Fruit fly (Drosophila melanogaster) whole organism, prepupa: Measurements from ENCODE around the gene Csp.

Source experiments
- CG1621 ChIP-seq: fragments of 200-800 bp; sonication (Bioruptor generic); optimal IDR thresholded peaks from 3 replicates; lab custom pipeline; 2018; ENCODE audit warnings: missing biosample characterization, mild to moderate bottlenecking, missing genetic modification characterization
- CG6276 ChIP-seq: fragments of 200-800 bp; sonication (Bioruptor generic); optimal IDR thresholded peaks from 2 replicates; lab custom pipeline; 2017; ENCODE audit warnings: missing biosample characterization, mild to moderate bottlenecking, missing genetic modification characterization
- CG6854 ChIP-seq: fragments of 200-800 bp; sonication (Bioruptor generic); optimal IDR thresholded peaks from 2 replicates; lab custom pipeline; 2017; ENCODE audit warnings: missing biosample characterization, mild to moderate bottlenecking, missing genetic modification characterization
- achi ChIP-seq: fragments of 200-800 bp; sonication (Bioruptor generic); optimal IDR thresholded peaks from 3 replicates; lab custom pipeline; 2016; ENCODE audit warnings: missing biosample characterization, missing genetic modification characterization
- spab ChIP-seq: fragments of 200-800 bp; sonication (Bioruptor generic); optimal IDR thresholded peaks from 2 replicates; lab custom pipeline; 2017; ENCODE audit warnings: missing biosample characterization, mild to moderate bottlenecking, missing genetic modification characterization, missing genetic modification reagents

dm6 chr3L:22223071-22223470, 44.1 kb upstream of the Csp start:
- no peak for TF ChIP-seq achi (GFP tag; lab: Kevin White, UChicago)
- TF ChIP-seq CG6854 (GFP tag; lab: Kevin White, UChicago): no peak
- no peak for TF ChIP-seq CG6276 (GFP tag; lab: Kevin White, UChicago)
- no peak for TF ChIP-seq CG1621
- TF ChIP-seq spab (GFP tag; lab: Kevin White, UChicago): no peak
